Worm (Caenorhabditis elegans) whole organism, mixed stage, embryonic: ENCODE results near the gene cth-1.

Experiments used
- M03D4.4 ChIP-seq: sonication (generic microtip); optimal IDR thresholded peaks from 2 replicates; lab custom pipeline; 2017; ENCODE audit warnings: mild to moderate bottlenecking, missing genetic modification characterization, missing compliant biosample characterization
- bed-3 ChIP-seq: fragments of 200-800 bp; sonication (Bioruptor generic); optimal IDR thresholded peaks from 3 replicates; lab custom pipeline; 2018; ENCODE audit warnings: mild to moderate bottlenecking, missing genetic modification characterization, moderate library complexity, missing compliant biosample characterization
- ceh-39 ChIP-seq: fragments of 150-350 bp; optimal IDR thresholded peaks from 2 replicates; lab custom pipeline; 2014; ENCODE audit warnings: missing biosample characterization, missing genetic modification characterization
- ceh-43 ChIP-seq: fragments of 200-800 bp; sonication (Bioruptor generic); optimal IDR thresholded peaks from 2 replicates; lab custom pipeline; 2018; ENCODE audit warnings: mild to moderate bottlenecking, missing genetic modification characterization, moderate library complexity, missing compliant biosample characterization
- ceh-83 ChIP-seq: fragments of 200-800 bp; sonication (Bioruptor generic); optimal IDR thresholded peaks from 2 replicates; lab custom pipeline; 2018; ENCODE audit warnings: mild to moderate bottlenecking, missing genetic modification characterization, missing compliant biosample characterization
- cnd-1 ChIP-seq: fragments of 200-800 bp; sonication (Bioruptor generic); optimal IDR thresholded peaks from 2 replicates; lab custom pipeline; 2018; ENCODE audit warnings: mild to moderate bottlenecking, missing genetic modification characterization, missing compliant biosample characterization
- drap-1 ChIP-seq: fragments of 200-800 bp; sonication (Bioruptor generic); optimal IDR thresholded peaks from 3 replicates; lab custom pipeline; 2018; ENCODE audit warnings: mild to moderate bottlenecking, missing genetic modification characterization, missing compliant biosample characterization
- elt-1 ChIP-seq: sonication (generic microtip); optimal IDR thresholded peaks from 2 replicates; lab custom pipeline; 2017; ENCODE audit warnings: missing genetic modification characterization, mild to moderate bottlenecking, missing compliant biosample characterization, antibody characterized with exemption, moderate library complexity, borderline replicate concordance; ENCODE audit not compliant: insufficient read depth
- elt-3 ChIP-seq: fragments of 150-350 bp; optimal IDR thresholded peaks from 2 replicates; lab custom pipeline; 2014; ENCODE audit warnings: missing biosample characterization, missing genetic modification characterization
- flh-1 ChIP-seq: fragments of 200-800 bp; sonication (Bioruptor generic); optimal IDR thresholded peaks from 2 replicates; lab custom pipeline; 2018; ENCODE audit warnings: mild to moderate bottlenecking, missing genetic modification characterization, moderate library complexity, missing compliant biosample characterization
- ham-2 ChIP-seq: fragments of 200-800 bp; sonication (Bioruptor generic); optimal IDR thresholded peaks from 2 replicates; lab custom pipeline; 2018; ENCODE audit warnings: mild to moderate bottlenecking, missing genetic modification characterization, missing compliant biosample characterization
- lin-32 ChIP-seq: fragments of 200-800 bp; sonication (Bioruptor generic); optimal IDR thresholded peaks from 2 replicates; lab custom pipeline; 2018; ENCODE audit warnings: mild to moderate bottlenecking, missing genetic modification characterization, missing compliant biosample characterization
- lsy-2 ChIP-seq: fragments of 150-350 bp; optimal IDR thresholded peaks from 2 replicates; lab custom pipeline; 2014; ENCODE audit warnings: missing biosample characterization, missing genetic modification characterization
- mab-5 ChIP-seq: fragments of 150-350 bp; optimal IDR thresholded peaks from 2 replicates; lab custom pipeline; 2014; ENCODE audit warnings: missing biosample characterization, missing genetic modification characterization
- mep-1 ChIP-seq: fragments of 150-350 bp; optimal IDR thresholded peaks from 2 replicates; lab custom pipeline; 2017; ENCODE audit warnings: missing biosample characterization, missing genetic modification reagents, missing genetic modification characterization, inconsistent platforms
- mls-2 ChIP-seq: sonication (generic microtip); optimal IDR thresholded peaks from 2 replicates; lab custom pipeline; 2016; ENCODE audit warnings: mild to moderate bottlenecking, missing genetic modification characterization, moderate library complexity, missing compliant biosample characterization
- nhr-2 ChIP-seq: fragments of 150-350 bp; optimal IDR thresholded peaks from 2 replicates; lab custom pipeline; 2014; ENCODE audit warnings: missing biosample characterization, missing genetic modification characterization
- nhr-237 ChIP-seq: fragments of 150-350 bp; optimal IDR thresholded peaks from 2 replicates; lab custom pipeline; 2014; ENCODE audit warnings: missing biosample characterization, missing genetic modification characterization
- nhr-76 ChIP-seq: sonication (generic microtip); optimal IDR thresholded peaks from 2 replicates; lab custom pipeline; 2017; ENCODE audit warnings: missing biosample characterization, missing genetic modification characterization
- pha-4 ChIP-seq: fragments of 150-350 bp; optimal IDR thresholded peaks from 2 replicates; lab custom pipeline; 2018; ENCODE audit warnings: missing biosample characterization, missing genetic modification reagents, missing genetic modification characterization
- sem-2 ChIP-seq: fragments of 200-800 bp; sonication (Bioruptor generic); optimal IDR thresholded peaks from 2 replicates; lab custom pipeline; 2018; ENCODE audit warnings: mild to moderate bottlenecking, missing genetic modification characterization, missing compliant biosample characterization
- snpc-4 ChIP-seq: fragments of 150-350 bp; optimal IDR thresholded peaks from 2 replicates; lab custom pipeline; 2014; ENCODE audit warnings: missing biosample characterization, missing genetic modification characterization
- sptf-1 ChIP-seq: sonication (generic microtip); optimal IDR thresholded peaks from 2 replicates; lab custom pipeline; 2017; ENCODE audit warnings: mild to moderate bottlenecking, missing genetic modification characterization, moderate library complexity, missing compliant biosample characterization
- tbx-8 ChIP-seq: fragments of 200-800 bp; sonication (Bioruptor generic); optimal IDR thresholded peaks from 2 replicates; lab custom pipeline; 2018; ENCODE audit warnings: mild to moderate bottlenecking, missing genetic modification characterization, moderate library complexity, missing compliant biosample characterization
- unc-120 ChIP-seq: sonication (generic microtip); optimal IDR thresholded peaks from 2 replicates; lab custom pipeline; 2017; ENCODE audit warnings: missing genetic modification characterization, missing compliant biosample characterization; ENCODE audit not compliant: poor library complexity, severe bottlenecking
- unc-39 ChIP-seq: fragments of 150-350 bp; optimal IDR thresholded peaks from 2 replicates; lab custom pipeline; 2014; ENCODE audit warnings: missing biosample characterization, missing genetic modification characterization
- unc-62 ChIP-seq: fragments of 150-350 bp; optimal IDR thresholded peaks from 2 replicates; lab custom pipeline; 2014; ENCODE audit warnings: missing biosample characterization, missing genetic modification reagents, missing genetic modification characterization
- zip-8 ChIP-seq: fragments of 150-350 bp; optimal IDR thresholded peaks from 2 replicates; lab custom pipeline; 2014; ENCODE audit warnings: missing biosample characterization, missing genetic modification characterization
- ztf-11 ChIP-seq: fragments of 150-350 bp; optimal IDR thresholded peaks from 2 replicates; lab custom pipeline; 2014; ENCODE audit warnings: missing biosample characterization, missing genetic modification characterization

The cth-1 gene

ce11 chrV:16099441-16099840 lies 1.0 kb upstream of the cth-1 start, which contains the start of gene str-7:
TSS of gene str-7 (minus strand) at chrV:16099541.
- TF ChIP-seq mep-1 (tag; lab: Kevin White, UChicago), result no peak
- TF ChIP-seq ceh-83 (GFP tag; lab: Kevin White, UChicago), result no peak
- TF ChIP-seq snpc-4 (tag; lab: Kevin White, UChicago), result no peak
- no peak for TF ChIP-seq nhr-76 (tag; lab: Kevin White, UChicago)
- no peak for TF ChIP-seq mab-5 (tag; lab: Kevin White, UChicago)
- TF ChIP-seq ham-2 (GFP tag; lab: Kevin White, UChicago), result no peak
- no peak for TF ChIP-seq pha-4 (tag; lab: Kevin White, UChicago)
- no peak for TF ChIP-seq nhr-2 (tag; lab: Kevin White, UChicago)
- TF ChIP-seq ceh-43 (GFP tag; lab: Kevin White, UChicago), result no peak
- no peak for TF ChIP-seq elt-1 (tag; lab: Kevin White, UChicago)
- no peak for TF ChIP-seq flh-1 (GFP tag; lab: Kevin White, UChicago)

ce11 chrV:16103594-16103993 lies 3.1 kb downstream of the cth-1 start, which contains the start of gene argk-1:
TSS of gene argk-1 (plus strand) at chrV:16103894.
- TF ChIP-seq nhr-2 (tag; lab: Kevin White, UChicago), result no peak
- TF ChIP-seq mab-5 (tag; lab: Kevin White, UChicago), result no peak
- TF ChIP-seq sptf-1, result no peak
- no peak for TF ChIP-seq zip-8 (tag; lab: Kevin White, UChicago)
- TF ChIP-seq bed-3 (GFP tag; lab: Kevin White, UChicago), result no peak
- no peak for TF ChIP-seq ztf-11 (tag; lab: Kevin White, UChicago)
- TF ChIP-seq lsy-2 (tag; lab: Kevin White, UChicago), result no peak
- no peak for TF ChIP-seq pha-4 (tag; lab: Kevin White, UChicago)
- no peak for TF ChIP-seq ham-2 (GFP tag; lab: Kevin White, UChicago)

- TF ChIP-seq unc-39 (tag; lab: Kevin White, UChicago), result no peak
Observed at ce11 chrV:16114237-16114636, 13.8 kb downstream of the cth-1 start, which contains the start of gene srxa-16. TSS of gene srxa-16 (minus strand) at chrV:16114337.

- no peak for TF ChIP-seq zip-8 (tag; lab: Kevin White, UChicago)
- no peak for TF ChIP-seq unc-62
- no peak for TF ChIP-seq drap-1 (GFP tag; lab: Kevin White, UChicago)
- TF ChIP-seq cnd-1 (tag; lab: Kevin White, UChicago), result no peak
- TF ChIP-seq elt-1 (tag; lab: Kevin White, UChicago), result no peak
- no peak for TF ChIP-seq flh-1 (GFP tag; lab: Kevin White, UChicago)
- no peak for TF ChIP-seq nhr-76 (tag; lab: Kevin White, UChicago)
- TF ChIP-seq tbx-8 (GFP tag; lab: Kevin White, UChicago), result no peak
- TF ChIP-seq ceh-39, result no peak
- no peak for TF ChIP-seq ceh-43 (GFP tag; lab: Kevin White, UChicago)
- no peak for TF ChIP-seq unc-120 (tag; lab: Kevin White, UChicago)
Observed at ce11 chrV:16115381-16115780, 14.9 kb downstream of the cth-1 start, which contains the start of gene str-25. TSS of gene str-25 (plus strand) at chrV:16115681.

DNA sequence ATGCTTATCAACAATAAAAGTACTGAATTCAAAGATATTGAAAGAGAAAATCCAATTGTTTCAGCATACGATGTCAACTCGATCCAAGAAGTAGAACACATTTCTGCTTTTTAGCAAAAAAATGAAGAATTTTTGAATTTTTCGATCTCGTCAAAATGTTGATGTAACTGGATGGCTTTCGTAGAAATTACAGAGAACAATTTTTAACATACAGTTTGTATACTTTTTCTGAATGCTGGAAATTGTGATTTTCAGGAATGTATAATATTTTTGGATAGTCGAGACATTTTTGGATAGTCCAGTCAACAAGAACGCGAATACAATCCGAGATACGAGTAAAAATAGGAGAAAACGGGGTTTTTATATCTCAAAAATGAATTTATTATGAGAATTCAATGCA lies 18.1 kb downstream of the cth-1 start, which contains the start of gene str-103:
Gene str-103 (minus strand): TSS at position 101 of the 400 bp plus-strand sequence.
- TF ChIP-seq ham-2 (GFP tag; lab: Kevin White, UChicago), result no peak
- TF ChIP-seq elt-3 (tag; lab: Kevin White, UChicago), result no peak
- no peak for TF ChIP-seq flh-1 (GFP tag; lab: Kevin White, UChicago)
- TF ChIP-seq snpc-4 (tag; lab: Kevin White, UChicago), result no peak
- no peak for TF ChIP-seq lin-32 (GFP tag; lab: Kevin White, UChicago)
- no peak for TF ChIP-seq nhr-2 (tag; lab: Kevin White, UChicago)
- no peak for TF ChIP-seq drap-1 (GFP tag; lab: Kevin White, UChicago)

ce11 chrV:16120499-16120898 lies 20.0 kb downstream of the cth-1 start:
- TF ChIP-seq mep-1 (tag; lab: Kevin White, UChicago) (no peak), unc-62 (no peak), cnd-1 (tag; lab: Kevin White, UChicago) (no peak), ceh-39 (no peak), mls-2 (tag; lab: Kevin White, UChicago) (no peak), elt-3 (tag; lab: Kevin White, UChicago) (no peak), M03D4.4 (tag; lab: Kevin White, UChicago) (no peak), sem-2 (no peak), nhr-237 (tag; lab: Kevin White, UChicago) (no peak), sptf-1 (no peak), nhr-76 (tag; lab: Kevin White, UChicago) (no peak), flh-1 (GFP tag; lab: Kevin White, UChicago) (no peak), mab-5 (tag; lab: Kevin White, UChicago) (no peak), snpc-4 (tag; lab: Kevin White, UChicago) (no peak)
